Worm (Caenorhabditis elegans) whole organism, L4 larva: ENCODE measurements around the gene tceb-3.

Experiments
- D1046.2 ChIP-seq: fragments of 200-800 bp; sonication (Bioruptor generic); IDR thresholded peaks from 2 replicates; pipeline ENCODE4 v1.3.6; 2022; ENCODE audit warnings: missing genetic modification characterization, missing compliant biosample characterization
- F10B5.3 ChIP-seq: sonication (generic microtip); optimal IDR thresholded peaks from 2 replicates; lab custom pipeline; 2016; ENCODE audit warnings: mild to moderate bottlenecking, missing genetic modification characterization, missing compliant biosample characterization
- F44E2.7 ChIP-seq: fragments of 200-800 bp; sonication (Bioruptor generic); IDR thresholded peaks from 2 replicates; pipeline ENCODE4 v2.1.2; 2022; ENCODE audit warnings: missing genetic modification characterization, missing compliant biosample characterization
- F49E8.2 ChIP-seq: sonication (generic microtip); optimal IDR thresholded peaks from 2 replicates; lab custom pipeline; 2016; ENCODE audit warnings: missing compliant biosample characterization, mild to moderate bottlenecking, missing genetic modification characterization, borderline replicate concordance
- Y105C5A.15 ChIP-seq: fragments of 200-800 bp; sonication (Bioruptor generic); IDR thresholded peaks from 2 replicates; pipeline ENCODE4 v1.3.6; 2022; ENCODE audit warnings: missing genetic modification characterization, missing compliant biosample characterization
- ZK546.5 ChIP-seq, 2 experiments: sonication (generic microtip); optimal IDR thresholded peaks; 2 replicates each; lab custom pipeline; 2017; ENCODE audit warnings: missing biosample characterization in 2 of 2, missing genetic modification characterization in 2 of 2
- aha-1 ChIP-seq: fragments of 150-350 bp; peaks from one replicate; lab custom pipeline; 2014; ENCODE audit warnings: missing biosample characterization, missing genetic modification characterization
- ama-1 ChIP-seq: fragments of 150-350 bp; optimal IDR thresholded peaks from 2 replicates; lab custom pipeline; 2014; ENCODE audit warnings: inconsistent platforms, mixed read lengths
- arid-1 ChIP-seq: fragments of 200-800 bp; sonication (Bioruptor generic); conservative IDR thresholded peaks from 2 replicates; pipeline ENCODE4 v1.3.6; 2022; ENCODE audit warnings: missing genetic modification reagents, missing genetic modification characterization, missing compliant biosample characterization
- ceh-44 ChIP-seq: fragments of 200-800 bp; sonication (Bioruptor generic); IDR thresholded peaks from 2 replicates; pipeline ENCODE4 v1.3.6; 2022; ENCODE audit warnings: missing genetic modification reagents, missing genetic modification characterization, missing compliant biosample characterization
- ceh-82 ChIP-seq: sonication (generic microtip); optimal IDR thresholded peaks from 2 replicates; lab custom pipeline; 2017; ENCODE audit warnings: missing biosample characterization, missing genetic modification characterization
- cey-2 ChIP-seq: sonication (generic microtip); optimal IDR thresholded peaks from 3 replicates; lab custom pipeline; 2017; ENCODE audit warnings: missing genetic modification characterization, mild to moderate bottlenecking, missing compliant biosample characterization, antibody characterized with exemption, borderline replicate concordance; ENCODE audit not compliant: insufficient read depth
- ctbp-1 ChIP-seq: fragments of 200-800 bp; sonication (Bioruptor generic); IDR thresholded peaks from 2 replicates; pipeline ENCODE4 v1.3.6; 2022; ENCODE audit warnings: missing genetic modification reagents, missing genetic modification characterization, missing compliant biosample characterization
- daf-12 ChIP-seq: fragments of 150-350 bp; optimal IDR thresholded peaks from 2 replicates; lab custom pipeline; 2014; ENCODE audit warnings: missing biosample characterization, missing genetic modification reagents, missing genetic modification characterization
- daf-16 ChIP-seq, 3 experiments: sonication (generic microtip); optimal IDR thresholded peaks; 2 replicates each; lab custom pipeline; 2016 to 2017; ENCODE audit warnings: missing genetic modification characterization in 3 of 3, missing genetic modification reagents in 3 of 3, mild to moderate bottlenecking in 2 of 3, missing compliant biosample characterization in 2 of 3, missing biosample characterization in 1 of 3, moderate library complexity in 1 of 3
- dmd-6 ChIP-seq: fragments of 200-800 bp; sonication (Bioruptor generic); IDR thresholded peaks from 2 replicates; pipeline ENCODE4 v1.3.6; 2022; ENCODE audit warnings: missing genetic modification reagents, missing genetic modification characterization, missing compliant biosample characterization
- dmd-8 ChIP-seq: fragments of 200-800 bp; sonication (Bioruptor generic); IDR thresholded peaks from 2 replicates; pipeline ENCODE4 v1.3.6; 2022; ENCODE audit warnings: missing genetic modification characterization, missing compliant biosample characterization
- egl-43 ChIP-seq: fragments of 200-800 bp; sonication (Bioruptor generic); IDR thresholded peaks from 2 replicates; pipeline ENCODE4 v1.3.6; 2022; ENCODE audit warnings: missing genetic modification reagents, missing genetic modification characterization, missing compliant biosample characterization
- fos-1 ChIP-seq: fragments of 150-350 bp; optimal IDR thresholded peaks from 2 replicates; lab custom pipeline; 2014; ENCODE audit warnings: missing biosample characterization, missing genetic modification characterization
- hlh-11 ChIP-seq: fragments of 200-800 bp; sonication (Bioruptor generic); optimal IDR thresholded peaks from 2 replicates; lab custom pipeline; 2018; ENCODE audit warnings: mild to moderate bottlenecking, missing genetic modification characterization, missing compliant biosample characterization
- hlh-30 ChIP-seq: sonication (generic microtip); optimal IDR thresholded peaks from 2 replicates; lab custom pipeline; 2017; ENCODE audit warnings: antibody characterized with exemption, mild to moderate bottlenecking, missing genetic modification characterization, missing compliant biosample characterization; ENCODE audit not compliant: insufficient read depth
- jun-1 ChIP-seq: fragments of 150-350 bp; optimal IDR thresholded peaks from 2 replicates; lab custom pipeline; 2014; ENCODE audit warnings: missing biosample characterization, missing genetic modification reagents, missing genetic modification characterization
- lin-13 ChIP-seq: fragments of 150-350 bp; optimal IDR thresholded peaks from 2 replicates; lab custom pipeline; 2014; ENCODE audit warnings: missing biosample characterization, missing genetic modification reagents, missing genetic modification characterization
- lin-15B ChIP-seq: fragments of 150-350 bp; sonication (generic microtip); optimal IDR thresholded peaks from 3 replicates; lab custom pipeline; 2014; ENCODE audit warnings: missing biosample characterization, missing genetic modification characterization
- madf-5 ChIP-seq, 2 experiments: fragments of 200-800 bp; sonication (Bioruptor generic); IDR thresholded peaks; 2 replicates each; pipeline ENCODE4 v1.3.6; 2022; ENCODE audit warnings: missing compliant biosample characterization in 2 of 2, missing genetic modification characterization in 2 of 2
- mdt-29 ChIP-seq: fragments of 200-800 bp; sonication (Bioruptor generic); IDR thresholded peaks from 2 replicates; pipeline ENCODE4 v1.3.6; 2022; ENCODE audit warnings: missing genetic modification reagents, missing genetic modification characterization, missing compliant biosample characterization
- mxl-2 ChIP-seq: fragments of 200-800 bp; sonication (Bioruptor generic); conservative IDR thresholded peaks from 2 replicates; pipeline ENCODE4 v1.3.6; 2022; ENCODE audit warnings: missing genetic modification reagents, missing genetic modification characterization, missing compliant biosample characterization
- nhr-11 ChIP-seq: fragments of 150-350 bp; optimal IDR thresholded peaks from 2 replicates; lab custom pipeline; 2014; ENCODE audit warnings: missing biosample characterization, missing genetic modification characterization
- nhr-25 ChIP-seq: sonication (generic microtip); optimal IDR thresholded peaks from 2 replicates; lab custom pipeline; 2017; ENCODE audit warnings: missing genetic modification characterization, mild to moderate bottlenecking, missing compliant biosample characterization, antibody characterized with exemption, moderate library complexity, borderline replicate concordance; ENCODE audit not compliant: insufficient read depth
- nhr-77 ChIP-seq: fragments of 150-350 bp; optimal IDR thresholded peaks from 2 replicates; lab custom pipeline; 2014; ENCODE audit warnings: missing biosample characterization, missing genetic modification characterization
- pqm-1 ChIP-seq: sonication (generic microtip); optimal IDR thresholded peaks from 2 replicates; lab custom pipeline; 2017; ENCODE audit warnings: missing biosample characterization, missing genetic modification characterization
- sdz-12 ChIP-seq: fragments of 200-800 bp; sonication (Bioruptor generic); optimal IDR thresholded peaks from 2 replicates; lab custom pipeline; 2018; ENCODE audit warnings: mild to moderate bottlenecking, missing genetic modification characterization, missing compliant biosample characterization
- set-16 ChIP-seq: fragments of 200-800 bp; sonication (Bioruptor generic); IDR thresholded peaks from 2 replicates; pipeline ENCODE4 v1.3.6; 2022; ENCODE audit warnings: missing genetic modification reagents, missing genetic modification characterization, missing compliant biosample characterization
- snpc-4 ChIP-seq: fragments of 150-350 bp; optimal IDR thresholded peaks from 2 replicates; lab custom pipeline; 2014; ENCODE audit warnings: missing biosample characterization, missing genetic modification characterization
- tra-1 ChIP-seq: fragments of 200-800 bp; sonication (Bioruptor generic); IDR thresholded peaks from 2 replicates; pipeline ENCODE4 v1.3.6; 2022; ENCODE audit warnings: missing genetic modification reagents, missing genetic modification characterization, missing compliant biosample characterization
- unc-39 ChIP-seq: sonication (generic microtip); optimal IDR thresholded peaks from 2 replicates; lab custom pipeline; 2017; ENCODE audit warnings: missing biosample characterization, missing genetic modification characterization
- unc-62 ChIP-seq, 3 experiments: fragments of 150-350 bp in 1 of 3; sonication (generic microtip); optimal IDR thresholded peaks in 2 of 3; peaks in 1 of 3; 1 replicate in 1 of 3; 2 replicates in 2 of 3; lab custom pipeline; 2014 to 2017; ENCODE audit warnings: missing biosample characterization in 3 of 3, missing genetic modification characterization in 3 of 3, missing genetic modification reagents in 3 of 3, missing genotype in 1 of 3
- vab-7 ChIP-seq: fragments of 200-800 bp; sonication (Bioruptor generic); IDR thresholded peaks from 2 replicates; pipeline ENCODE4 v1.3.6; 2022; ENCODE audit warnings: missing genetic modification reagents, missing genetic modification characterization, missing compliant biosample characterization
- ztf-7 ChIP-seq: fragments of 150-350 bp; optimal IDR thresholded peaks from 2 replicates; lab custom pipeline; 2014; ENCODE audit warnings: missing biosample characterization, missing genetic modification characterization

tceb-3 gene

DNA sequence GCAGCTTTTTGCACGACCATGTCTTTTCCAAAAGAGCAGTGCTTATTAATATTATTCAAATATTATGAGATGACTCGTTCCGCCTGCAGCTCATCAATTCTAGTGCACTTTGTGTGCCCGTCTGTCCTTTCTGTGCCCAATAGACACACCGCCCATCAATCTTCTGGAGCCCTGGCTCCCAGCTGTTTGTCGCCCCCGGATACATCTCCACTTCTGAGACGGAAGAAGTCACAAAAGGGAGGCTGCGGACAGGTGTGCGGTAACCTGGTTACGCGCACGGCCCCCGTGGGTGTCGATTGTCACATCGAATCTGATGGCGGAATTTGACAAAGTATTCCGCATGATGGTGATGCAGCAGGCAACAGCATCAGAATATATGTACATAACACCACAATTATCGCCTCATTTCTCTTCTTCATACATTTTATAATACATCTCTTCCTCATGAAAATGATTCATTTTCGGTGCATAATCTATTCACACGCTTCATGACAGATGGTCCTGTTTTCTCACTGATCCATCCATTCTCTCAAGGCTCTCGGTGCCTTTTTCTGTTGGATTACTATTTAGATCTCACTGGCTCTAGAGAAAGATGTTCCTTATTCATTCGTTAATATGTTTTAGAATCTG is 39.4 kb upstream of the tceb-3 start:
- TF ChIP-seq unc-62 (GFP tag; optimal IDR thresholded peaks at IDR 0.05 in 1 of 2; lab: Kevin White, UChicago) (peak in 1 of 2 experiments; percentile 82), unc-62 (tag; optimal IDR thresholded peaks at IDR 0.05; lab: Kevin White, UChicago) (no peak), pqm-1 (tag; lab: Kevin White, UChicago) (no peak), egl-43 (GFP tag; lab: Robert Waterston, UW) (0 out of 2 replicates have a peak, but pooled peaks have one; percentile 26), set-16 (peak; percentile 44), ctbp-1 (GFP tag; lab: Robert Waterston, UW) (no peak), aha-1 (tag; lab: Kevin White, UChicago) (peak; percentile 60)

ce11 chrII:10982017-10982416 is 34.8 kb upstream of the tceb-3 start:
- TF ChIP-seq daf-12 (no peak), unc-39 (no peak), nhr-25 (tag; lab: Kevin White, UChicago) (no peak), daf-16 (GFP tag; optimal IDR thresholded peaks at IDR 0.05; lab: Kevin White, UChicago) (no peak), daf-16 (tag; optimal IDR thresholded peaks at IDR 0.05; lab: Kevin White, UChicago) (no peak), F49E8.2 (tag; lab: Kevin White, UChicago) (no peak), vab-7 (GFP tag; lab: Robert Waterston, UW) (no peak), F10B5.3 (tag; lab: Kevin White, UChicago) (no peak), tra-1 (no peak), D1046.2 (GFP tag; lab: Robert Waterston, UW) (no peak), dmd-8 (GFP tag; lab: Robert Waterston, UW) (no peak), nhr-11 (tag; lab: Kevin White, UChicago) (peak; percentile 55), hlh-30 (tag; lab: Kevin White, UChicago) (peak; percentile 12), F44E2.7 (no peak), cey-2 (tag; lab: Kevin White, UChicago) (no peak), hlh-11 (tag; lab: Kevin White, UChicago) (peak; percentile 4), Y105C5A.15 (no peak), mxl-2 (GFP tag; lab: Robert Waterston, UW) (no peak), ceh-82 (tag; lab: Kevin White, UChicago) (no peak), sdz-12 (no peak), aha-1 (tag; lab: Kevin White, UChicago) (no peak), arid-1 (GFP tag; lab: Robert Waterston, UW) (no peak), ceh-44 (GFP tag; lab: Robert Waterston, UW) (no peak)
- TF ChIP-seq, all 104 proteins: peak for 3

ce11 chrII:10975239-10975638 is 28.0 kb upstream of the tceb-3 start, which contains the start of gene ptp-3:
TSS of gene ptp-3 (plus strand) at chrII:10975539.
- no peak for TF ChIP-seq fos-1 (tag; lab: Kevin White, UChicago)
- TF ChIP-seq, all 104 proteins: peak for 0

ce11 chrII:10971677-10972076 is 24.5 kb upstream of the tceb-3 start:
- TF ChIP-seq lin-13 (GFP tag; lab: Kevin White, UChicago) (no peak), lin-15B (no peak), ama-1 (lab: Kevin White, UChicago) (no peak), sdz-12 (no peak), fos-1 (tag; lab: Kevin White, UChicago) (no peak), jun-1 (no peak), mxl-2 (GFP tag; lab: Robert Waterston, UW) (no peak), nhr-77 (tag; lab: Kevin White, UChicago) (no peak), madf-5 (GFP tag; IDR thresholded peaks at IDR 0.05; lab: Robert Waterston, UW) (no peak), snpc-4 (tag; lab: Kevin White, UChicago) (no peak), ztf-7 (no peak), ZK546.5 (tag; optimal IDR thresholded peaks at IDR 0.05; lab: Kevin White, UChicago) (no peak), dmd-6 (GFP tag; lab: Robert Waterston, UW) (no peak), mdt-29 (GFP tag; lab: Robert Waterston, UW) (no peak)
